Worm (Caenorhabditis elegans) whole organism, young adult: ENCODE data around the gene ZK1010.4.

Experiments used
- B0261.1 ChIP-seq: sonication (generic microtip); optimal IDR thresholded peaks from 2 replicates; lab custom pipeline; 2016; ENCODE audit warnings: mild to moderate bottlenecking, missing genetic modification characterization, moderate library complexity, missing compliant biosample characterization
- C17E4.6 ChIP-seq: fragments of 200-800 bp; sonication (Bioruptor generic); IDR thresholded peaks from 2 replicates; pipeline ENCODE4 v1.3.6; 2022; ENCODE audit warnings: missing genetic modification reagents, missing genetic modification characterization, missing compliant biosample characterization
- D2030.7 ChIP-seq: fragments of 200-800 bp; sonication (Bioruptor generic); IDR thresholded peaks from 2 replicates; pipeline ENCODE4 v1.3.6; 2022; ENCODE audit warnings: missing genetic modification reagents, missing genetic modification characterization, missing compliant biosample characterization
- F22D6.2 ChIP-seq: sonication (generic microtip); optimal IDR thresholded peaks from 2 replicates; lab custom pipeline; 2016; ENCODE audit warnings: mild to moderate bottlenecking, missing genetic modification characterization, missing compliant biosample characterization
- F33H1.4 ChIP-seq: fragments of 200-800 bp; sonication (Bioruptor generic); IDR thresholded peaks from 2 replicates; pipeline ENCODE4 v1.3.6; 2022; ENCODE audit warnings: missing genetic modification reagents, missing genetic modification characterization, missing compliant biosample characterization
- F39B2.1 ChIP-seq: fragments of 200-800 bp; sonication (Bioruptor generic); IDR thresholded peaks from 2 replicates; pipeline ENCODE4 v1.3.6; 2022; ENCODE audit warnings: missing genetic modification reagents, missing genetic modification characterization, missing compliant biosample characterization
- F49E8.2 ChIP-seq: sonication (generic microtip); optimal IDR thresholded peaks from 3 replicates; lab custom pipeline; 2017; ENCODE audit warnings: missing genetic modification characterization, mild to moderate bottlenecking, missing compliant biosample characterization, antibody characterized with exemption, moderate library complexity; ENCODE audit not compliant: insufficient read depth
- F57A8.1 ChIP-seq: fragments of 200-800 bp; sonication (Bioruptor generic); optimal IDR thresholded peaks from 2 replicates; lab custom pipeline; 2018; ENCODE audit warnings: mild to moderate bottlenecking, missing genetic modification characterization, moderate library complexity, missing compliant biosample characterization
- Y56A3A.18 ChIP-seq: fragments of 200-800 bp; sonication (Bioruptor generic); IDR thresholded peaks from 2 replicates; pipeline ENCODE4 v1.3.6; 2022; ENCODE audit warnings: missing genetic modification reagents, missing genetic modification characterization, missing compliant biosample characterization
- Y95B8A.8 ChIP-seq: fragments of 200-800 bp; sonication (Bioruptor generic); IDR thresholded peaks from 2 replicates; pipeline ENCODE4 v1.3.6; 2022; ENCODE audit warnings: missing genetic modification reagents, missing genetic modification characterization, missing compliant biosample characterization
- ZK185.1 ChIP-seq: sonication (generic microtip); optimal IDR thresholded peaks from 2 replicates; lab custom pipeline; 2016; ENCODE audit warnings: mild to moderate bottlenecking, missing genetic modification characterization, missing compliant biosample characterization; ENCODE audit not compliant: poor library complexity, severe bottlenecking
- atf-7 ChIP-seq: sonication (generic microtip); optimal IDR thresholded peaks from 2 replicates; lab custom pipeline; 2017; ENCODE audit warnings: mild to moderate bottlenecking, missing genetic modification characterization, missing compliant biosample characterization
- athp-1 ChIP-seq: sonication (generic microtip); optimal IDR thresholded peaks from 2 replicates; lab custom pipeline; 2017; ENCODE audit warnings: mild to moderate bottlenecking, missing genetic modification characterization, missing compliant biosample characterization
- ccch-3 ChIP-seq: fragments of 200-800 bp; sonication (Bioruptor generic); optimal IDR thresholded peaks from 2 replicates; lab custom pipeline; 2018; ENCODE audit warnings: mild to moderate bottlenecking, missing genetic modification characterization, missing compliant biosample characterization
- cebp-1 ChIP-seq, 2 experiments: fragments of 200-800 bp in 1 of 2; sonication (Bioruptor generic) in 1 of 2; sonication (generic microtip) in 1 of 2; IDR thresholded peaks in 1 of 2; optimal IDR thresholded peaks in 1 of 2; 2 replicates each; pipeline versions ENCODE4 v1.3.6 to Lab custom; 2017 to 2022; ENCODE audit warnings: missing compliant biosample characterization in 2 of 2, missing genetic modification characterization in 2 of 2, mild to moderate bottlenecking in 1 of 2, missing genetic modification reagents in 1 of 2, moderate library complexity in 1 of 2
- cebp-2 ChIP-seq: fragments of 200-800 bp; sonication (Bioruptor generic); IDR thresholded peaks from 2 replicates; pipeline ENCODE4 v1.3.6; 2022; ENCODE audit warnings: missing genetic modification characterization, missing compliant biosample characterization
- ceh-27 ChIP-seq: fragments of 200-800 bp; sonication (Bioruptor generic); optimal IDR thresholded peaks from 2 replicates; lab custom pipeline; 2018; ENCODE audit warnings: mild to moderate bottlenecking, missing genetic modification characterization, moderate library complexity, missing compliant biosample characterization
- dpff-1 ChIP-seq: sonication (generic microtip); optimal IDR thresholded peaks from 2 replicates; lab custom pipeline; 2017; ENCODE audit warnings: mild to moderate bottlenecking, missing genetic modification characterization, missing compliant biosample characterization
- dpl-1 ChIP-seq: fragments of 150-350 bp; optimal IDR thresholded peaks from 2 replicates; lab custom pipeline; 2014; ENCODE audit warnings: missing biosample characterization, missing genetic modification reagents, missing genetic modification characterization
- egl-44 ChIP-seq: fragments of 200-800 bp; sonication (Bioruptor generic); IDR thresholded peaks from 2 replicates; pipeline ENCODE4 v1.3.6; 2022; ENCODE audit warnings: missing genetic modification reagents, missing genetic modification characterization, missing compliant biosample characterization
- egrh-3 ChIP-seq: fragments of 200-800 bp; sonication (Bioruptor generic); IDR thresholded peaks from 2 replicates; pipeline ENCODE4 v1.3.6; 2022; ENCODE audit warnings: missing genetic modification reagents, missing genetic modification characterization, missing compliant biosample characterization
- him-1 ChIP-seq: sonication (generic microtip); optimal IDR thresholded peaks from 2 replicates; lab custom pipeline; 2016; ENCODE audit warnings: missing genotype, missing genetic modification reagents, missing genetic modification characterization, missing compliant biosample characterization
- hlh-12 ChIP-seq: sonication (generic microtip); optimal IDR thresholded peaks from 2 replicates; lab custom pipeline; 2016; ENCODE audit warnings: missing genetic modification characterization, missing compliant biosample characterization
- hmg-1.2 ChIP-seq: fragments of 200-800 bp; sonication (Bioruptor generic); IDR thresholded peaks from 2 replicates; pipeline ENCODE4 v1.3.6; 2022; ENCODE audit warnings: missing genetic modification reagents, missing genetic modification characterization, missing compliant biosample characterization
- hsf-1 ChIP-seq: fragments of 200-800 bp; sonication (Bioruptor generic); IDR thresholded peaks from 2 replicates; pipeline ENCODE4 v1.3.6; 2022; ENCODE audit warnings: missing genetic modification reagents, missing genetic modification characterization, missing compliant biosample characterization
- lag-1 ChIP-seq: fragments of 200-800 bp; sonication (Bioruptor generic); IDR thresholded peaks from 2 replicates; pipeline ENCODE4 v1.3.6; 2022; ENCODE audit warnings: missing genetic modification reagents, missing genetic modification characterization, missing compliant biosample characterization
- let-526 ChIP-seq: fragments of 200-800 bp; sonication (Bioruptor generic); IDR thresholded peaks from 2 replicates; pipeline ENCODE4 v1.3.6; 2022; ENCODE audit warnings: missing genetic modification reagents, missing genetic modification characterization, missing compliant biosample characterization
- let-607 ChIP-seq, 2 experiments: fragments of 200-800 bp in 1 of 2; sonication (Bioruptor generic) in 1 of 2; sonication (generic microtip) in 1 of 2; optimal IDR thresholded peaks; 2 replicates each; lab custom pipeline; 2016 to 2018; ENCODE audit warnings: mild to moderate bottlenecking in 2 of 2, missing compliant biosample characterization in 2 of 2, missing genetic modification characterization in 2 of 2, moderate library complexity in 2 of 2, missing genotype in 1 of 2
- lin-26 ChIP-seq: fragments of 200-800 bp; sonication (Bioruptor generic); IDR thresholded peaks from 2 replicates; pipeline ENCODE4 v1.3.6; 2022; ENCODE audit warnings: missing genetic modification reagents, missing genetic modification characterization, missing compliant biosample characterization
- lin-54 ChIP-seq: fragments of 200-800 bp; sonication (Bioruptor generic); optimal IDR thresholded peaks from 2 replicates; lab custom pipeline; 2018; ENCODE audit warnings: mild to moderate bottlenecking, missing genetic modification characterization, missing compliant biosample characterization
- lir-1 ChIP-seq: fragments of 200-800 bp; sonication (Bioruptor generic); conservative IDR thresholded peaks from 2 replicates; pipeline ENCODE4 v1.3.6; 2022; ENCODE audit warnings: missing genetic modification reagents, missing genetic modification characterization, missing compliant biosample characterization
- madf-10 ChIP-seq: sonication (generic microtip); optimal IDR thresholded peaks from 2 replicates; lab custom pipeline; 2016; ENCODE audit warnings: mild to moderate bottlenecking, missing genetic modification characterization, missing compliant biosample characterization
- nfya-2 ChIP-seq: fragments of 200-800 bp; sonication (Bioruptor generic); IDR thresholded peaks from 2 replicates; pipeline ENCODE4 v1.3.6; 2022; ENCODE audit warnings: missing genetic modification reagents, missing genetic modification characterization, missing compliant biosample characterization
- pha-4 ChIP-seq: fragments of 150-350 bp; sonication (generic microtip); optimal IDR thresholded peaks from 2 replicates; lab custom pipeline; 2014; ENCODE audit warnings: missing biosample characterization, missing genetic modification reagents, missing genetic modification characterization
- repo-1 ChIP-seq: sonication (generic microtip); optimal IDR thresholded peaks from 2 replicates; lab custom pipeline; 2017; ENCODE audit warnings: mild to moderate bottlenecking, missing genetic modification characterization, missing compliant biosample characterization
- snpc-1.3 ChIP-seq: sonication (generic microtip); optimal IDR thresholded peaks from 2 replicates; lab custom pipeline; 2017; ENCODE audit warnings: missing genetic modification characterization, mild to moderate bottlenecking, missing compliant biosample characterization, antibody characterized with exemption, moderate library complexity, missing genotype, missing genetic modification reagents; ENCODE audit not compliant: insufficient read depth
- tlf-1 ChIP-seq: fragments of 200-800 bp; sonication (Bioruptor generic); optimal IDR thresholded peaks from 2 replicates; lab custom pipeline; 2018; ENCODE audit warnings: mild to moderate bottlenecking, missing genetic modification characterization, missing compliant biosample characterization
- xnd-1 ChIP-seq: sonication (generic microtip); optimal IDR thresholded peaks from 2 replicates; lab custom pipeline; 2016; ENCODE audit warnings: missing genotype, missing genetic modification reagents, missing genetic modification characterization, missing compliant biosample characterization
- zfh-2 ChIP-seq: fragments of 200-800 bp; sonication (Bioruptor generic); conservative IDR thresholded peaks from 2 replicates; pipeline ENCODE4 v1.3.6; 2022; ENCODE audit warnings: missing genetic modification reagents, missing genetic modification characterization, missing compliant biosample characterization
- ztf-26 ChIP-seq: sonication (generic microtip); optimal IDR thresholded peaks from 2 replicates; lab custom pipeline; 2017; ENCODE audit warnings: missing genetic modification characterization, missing compliant biosample characterization
- ztf-3 ChIP-seq: fragments of 200-800 bp; sonication (Bioruptor generic); optimal IDR thresholded peaks from 2 replicates; lab custom pipeline; 2018; ENCODE audit warnings: mild to moderate bottlenecking, missing genetic modification characterization, missing compliant biosample characterization

Gene ZK1010.4

DNA sequence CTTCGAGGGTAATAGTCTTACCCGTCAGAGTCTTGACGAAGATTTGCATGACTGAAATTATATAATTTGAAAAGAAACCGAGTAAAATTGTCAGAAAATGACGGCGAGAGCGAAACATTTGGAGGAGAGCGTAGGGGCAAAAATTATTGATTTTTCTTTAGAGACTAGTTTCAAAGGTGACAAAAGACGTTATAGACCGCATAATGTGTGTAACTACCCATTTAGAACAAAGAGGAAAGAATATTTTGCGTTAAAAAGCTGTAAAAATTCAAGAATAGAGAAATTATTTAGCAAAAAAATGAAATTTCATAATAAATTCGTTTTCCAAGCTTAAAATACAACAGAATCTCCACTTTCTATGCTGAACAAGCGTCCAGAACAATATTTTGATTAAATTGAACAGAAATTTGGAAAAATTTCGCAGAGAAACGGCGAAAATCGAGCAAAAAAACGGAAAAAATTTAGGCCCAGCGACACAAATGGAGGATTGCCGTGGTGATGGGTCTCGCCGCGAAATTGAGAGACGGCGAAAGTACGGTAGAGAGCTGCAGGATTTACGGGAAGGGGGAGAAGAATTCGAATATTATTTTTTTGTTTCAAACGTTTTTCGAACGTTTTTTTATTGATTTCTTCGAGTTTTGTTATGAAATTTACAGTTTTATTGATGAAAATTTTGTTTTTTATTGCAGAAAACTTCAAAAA, 2.2 kb upstream of the ZK1010.4 start, which contains the start of the genes ubq-2 and frg-1 (continued):
- TF ChIP-seq cebp-2 (GFP tag; lab: Robert Waterston, UW), result no peak
- TF ChIP-seq madf-10 (tag; lab: Kevin White, UChicago), result peak; percentile 37
- peak; percentile 36; the same call in 1 of the 2 replicates for TF ChIP-seq C17E4.6
- TF ChIP-seq hsf-1 (GFP tag; lab: Robert Waterston, UW), result no peak
- TF ChIP-seq lir-1 (GFP tag; lab: Robert Waterston, UW), result peak; percentile 43; the same call in 1 of the 2 replicates
- no peak for TF ChIP-seq B0261.1 (tag; lab: Kevin White, UChicago)
- no peak for TF ChIP-seq zfh-2 (GFP tag; lab: Robert Waterston, UW)
- TF ChIP-seq ztf-3, result no peak
- peak; percentile 61 for TF ChIP-seq ceh-27 (GFP tag; lab: Kevin White, UChicago)
- TF ChIP-seq hlh-12 (tag; lab: Kevin White, UChicago), result no peak
- TF ChIP-seq tlf-1, result peak; percentile 73
- peak; percentile 58; the same call in 1 of the 2 replicates for TF ChIP-seq egrh-3 (GFP tag; lab: Robert Waterston, UW)
- no peak for TF ChIP-seq cebp-1 (GFP tag; IDR thresholded peaks at IDR 0.05; lab: Robert Waterston, UW)
- TF ChIP-seq cebp-1 (tag; optimal IDR thresholded peaks at IDR 0.05; lab: Kevin White, UChicago), result peak; percentile 78
- TF ChIP-seq F22D6.2, result no peak
- TF ChIP-seq him-1 (tag; lab: Kevin White, UChicago), result peak; percentile 51
- TF ChIP-seq F49E8.2 (tag; lab: Kevin White, UChicago), result peak; percentile 72
- no peak for TF ChIP-seq F39B2.1 (GFP tag; lab: Robert Waterston, UW)
- TF ChIP-seq lag-1 (GFP tag; lab: Robert Waterston, UW), result no peak
- TF ChIP-seq F33H1.4 (GFP tag; lab: Robert Waterston, UW), result peak; percentile 98
- peak; percentile 89 for TF ChIP-seq lin-54 (GFP tag; lab: Kevin White, UChicago)
- peak in 1 of 2 experiments; percentile 67 for TF ChIP-seq let-607 (tag; optimal IDR thresholded peaks at IDR 0.05; lab: Kevin White, UChicago)
- no peak for TF ChIP-seq dpff-1 (tag; lab: Kevin White, UChicago)
- no peak for TF ChIP-seq lin-26 (GFP tag; lab: Robert Waterston, UW)
- no peak for TF ChIP-seq repo-1 (tag; lab: Kevin White, UChicago)
- peak; percentile 43 for TF ChIP-seq hmg-1.2 (GFP tag; lab: Robert Waterston, UW)
- 0 out of 2 replicates have a peak, but pooled peaks have one; percentile 60 for TF ChIP-seq let-526 (GFP tag; lab: Robert Waterston, UW)
- TF ChIP-seq pha-4 (tag; lab: Kevin White, UChicago), result peak; percentile 60
- no peak for TF ChIP-seq atf-7
- TF ChIP-seq egl-44 (GFP tag; lab: Robert Waterston, UW), result no peak
- TF ChIP-seq athp-1 (tag; lab: Kevin White, UChicago), result peak; percentile 30
- peak; percentile 64 for TF ChIP-seq xnd-1 (tag; lab: Kevin White, UChicago)
- no peak for TF ChIP-seq nfya-2
- peak; percentile 79 for TF ChIP-seq D2030.7
- 0 out of 2 replicates have a peak, but pooled peaks have one; percentile 65 for TF ChIP-seq Y95B8A.8 (GFP tag; lab: Robert Waterston, UW)
- TF ChIP-seq ccch-3 (GFP tag; lab: Kevin White, UChicago), result no peak
- TF ChIP-seq dpl-1 (GFP tag; lab: Kevin White, UChicago), result peak; percentile 65
- no peak for TF ChIP-seq ztf-26 (tag; lab: Kevin White, UChicago)

ce11 chrIII:12987418-12987817, 6.5 kb downstream of the ZK1010.4 start, which contains the start of gene ZK1010.5:
Gene ZK1010.5 (minus strand): TSS chrIII:12987518.
- TF ChIP-seq F57A8.1 (GFP tag; lab: Kevin White, UChicago), result no peak
- TF ChIP-seq dpl-1 (GFP tag; lab: Kevin White, UChicago), result no peak
- no peak for TF ChIP-seq lin-26 (GFP tag; lab: Robert Waterston, UW)
- no peak for TF ChIP-seq Y56A3A.18 (GFP tag; lab: Robert Waterston, UW)
- TF ChIP-seq ZK185.1 (tag; lab: Kevin White, UChicago), result no peak
- no peak for TF ChIP-seq snpc-1.3 (tag; lab: Kevin White, UChicago)
